Fruit fly (Drosophila melanogaster): Measurements from ENCODE around the gene mRpL11.

Gene mRpL11

DNA sequence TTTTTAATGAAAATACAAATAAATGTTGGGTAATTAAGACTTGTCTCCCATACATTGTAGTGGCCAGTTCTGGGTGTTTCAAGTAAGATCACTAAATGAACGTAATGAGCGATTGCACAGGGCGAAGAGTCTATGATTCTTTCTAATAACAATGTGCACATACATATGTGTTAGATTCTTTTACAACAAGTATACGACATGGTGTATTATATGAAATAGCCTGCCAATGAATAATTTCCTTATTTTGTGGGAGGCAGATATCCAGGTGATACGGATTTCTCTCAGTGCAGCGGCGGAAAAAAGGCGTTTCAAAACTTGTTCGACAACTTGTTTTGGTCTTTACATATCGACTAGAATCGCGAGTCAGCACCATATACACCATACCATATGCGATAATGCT, 38.1 kb upstream of the mRpL11 start (continued):
- peak; percentile 37 for TF ChIP-seq CG7368 (GFP tag; optimal IDR thresholded peaks at IDR 0.05)
- TF ChIP-seq Smox (GFP tag; optimal IDR thresholded peaks at IDR 0.05): peak; percentile 41
- TF ChIP-seq CG4318 (GFP tag; optimal IDR thresholded peaks at IDR 0.05): peak; percentile 59
- TF ChIP-seq CG6163 (GFP tag; IDR thresholded peaks at IDR 0.05): peak; percentile 89
- peak; percentile 39 for TF ChIP-seq cyc (GFP tag; optimal IDR thresholded peaks at IDR 0.05)
- peak; percentile 57 for TF ChIP-seq Sox15 (GFP tag; optimal IDR thresholded peaks at IDR 0.05)
- TF ChIP-seq CG16779 (tag; optimal IDR thresholded peaks at IDR 0.05): peak; percentile 43
- TF ChIP-seq CG3919 (GFP tag; optimal IDR thresholded peaks at IDR 0.05): peak; percentile 78
- TF ChIP-seq CG6792 (GFP tag; optimal IDR thresholded peaks at IDR 0.05): peak; percentile 57
- peak; percentile 24 for TF ChIP-seq CG8319 (GFP tag; optimal IDR thresholded peaks at IDR 0.05)
- TF ChIP-seq dac (GFP tag; optimal IDR thresholded peaks at IDR 0.05): peak; percentile 53
- peak; percentile 75 for TF ChIP-seq dsx (GFP tag; optimal IDR thresholded peaks at IDR 0.05; ENCODE audit: poor library complexity, severe bottlenecking)
- TF ChIP-seq topi (GFP tag; optimal IDR thresholded peaks at IDR 0.05): peak; percentile 66
- peak; percentile 62 for TF ChIP-seq CG11762 (GFP tag; optimal IDR thresholded peaks at IDR 0.05; ENCODE audit: insufficient read depth)
- TF ChIP-seq CG1621 (tag; optimal IDR thresholded peaks at IDR 0.05): peak; percentile 45
- peak; percentile 65 for TF ChIP-seq svp (GFP tag)
- peak; percentile 43 for TF ChIP-seq Met (GFP tag; optimal IDR thresholded peaks at IDR 0.05)
- peak; percentile 74 for TF ChIP-seq OdsH (GFP tag; optimal IDR thresholded peaks at IDR 0.05)
- TF ChIP-seq Eip75B (GFP tag; optimal IDR thresholded peaks at IDR 0.05): peak; percentile 28
- TF ChIP-seq CG8632 (GFP tag; optimal IDR thresholded peaks at IDR 0.05): peak; percentile 50
- TF ChIP-seq achi (GFP tag; optimal IDR thresholded peaks at IDR 0.05): peak; percentile 76
- peak; percentile 45 for TF ChIP-seq CG6808 (GFP tag; optimal IDR thresholded peaks at IDR 0.05)
- TF ChIP-seq CG3032 (tag; optimal IDR thresholded peaks at IDR 0.05): peak; percentile 37
- TF ChIP-seq Eip93F (GFP tag; optimal IDR thresholded peaks at IDR 0.05): no peak
- TF ChIP-seq vri (GFP tag; optimal IDR thresholded peaks at IDR 0.05): peak; percentile 26
- peak; percentile 62 for TF ChIP-seq Ets96B (tag; optimal IDR thresholded peaks at IDR 0.05)

DNA sequence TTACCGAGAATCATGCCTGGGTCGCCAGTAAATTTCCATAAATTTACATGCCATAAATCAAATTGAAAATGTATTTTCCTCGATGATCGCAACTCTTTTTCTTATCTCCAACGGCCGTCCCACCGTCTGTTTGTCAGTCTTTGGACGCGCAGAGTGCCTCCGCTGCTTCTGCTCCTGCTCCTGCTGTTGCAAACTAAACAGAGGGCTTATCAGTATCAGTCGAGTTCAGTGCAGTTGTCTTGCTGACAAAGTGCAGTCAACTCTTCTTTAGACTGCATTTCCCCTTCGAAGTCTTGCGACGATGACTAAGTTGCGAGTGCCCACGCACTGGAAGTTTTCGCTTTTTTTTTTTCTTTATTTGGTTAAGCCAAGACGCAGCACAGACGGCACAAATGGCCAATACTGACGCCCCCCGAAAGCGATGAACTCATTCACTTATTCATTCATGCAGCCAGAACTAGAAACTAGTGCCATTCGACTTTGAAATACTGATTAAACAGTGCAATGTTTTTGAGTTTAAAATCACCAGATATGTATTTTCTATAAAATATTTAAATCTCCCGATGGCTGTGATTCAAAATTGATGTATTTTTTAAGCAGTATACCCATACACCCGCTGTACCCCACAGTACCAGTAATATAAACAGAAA, 37.4 kb upstream of the mRpL11 start:
- TF ChIP-seq CG34406 (GFP tag; optimal IDR thresholded peaks at IDR 0.05) (no peak), achi (GFP tag; optimal IDR thresholded peaks at IDR 0.05) (peak; percentile 10), CG9139 (GFP tag; optimal IDR thresholded peaks at IDR 0.05) (no peak), dsx (GFP tag; optimal IDR thresholded peaks at IDR 0.05; ENCODE audit: poor library complexity, severe bottlenecking) (peak; percentile 7), Hr4 (GFP tag; optimal IDR thresholded peaks at IDR 0.05) (no peak), CG10669 (GFP tag; optimal IDR thresholded peaks at IDR 0.05) (peak; percentile 4), svp (GFP tag) (peak; percentile 66), CG6792 (GFP tag; optimal IDR thresholded peaks at IDR 0.05) (no peak), Met (GFP tag; optimal IDR thresholded peaks at IDR 0.05) (peak; percentile 26), Hr39 (GFP tag; optimal IDR thresholded peaks at IDR 0.05) (peak; percentile 3), Eip78C (GFP tag) (peak; percentile 59), CG6163 (GFP tag; IDR thresholded peaks at IDR 0.05) (peak; percentile 27; the same call in 1 of the 3 replicates), ss (GFP tag; optimal IDR thresholded peaks at IDR 0.05) (no peak), CG10631 (GFP tag; optimal IDR thresholded peaks at IDR 0.05) (peak; percentile 8), esn (GFP tag; optimal IDR thresholded peaks at IDR 0.05) (peak; percentile 18), CG31627 (GFP tag; optimal IDR thresholded peaks at IDR 0.05) (no peak), Sox102F (GFP tag; optimal IDR thresholded peaks at IDR 0.05) (peak; percentile 16), CG8119 (GFP tag; IDR thresholded peaks at IDR 0.05) (0 out of 3 replicates have a peak, but pooled peaks have one; percentile 12), Lpt (GFP tag; optimal IDR thresholded peaks at IDR 0.05) (no peak), Eip75B (GFP tag; optimal IDR thresholded peaks at IDR 0.05) (no peak)

Data from whole organism, prepupa.